Worm (Caenorhabditis elegans) whole organism, L3 larva: ENCODE data around the gene mrpl-12.

Experiments
- aly-2 ChIP-seq: fragments of 150-350 bp; optimal IDR thresholded peaks from 2 replicates; lab custom pipeline; 2014; ENCODE audit warnings: missing biosample characterization, missing genetic modification characterization
- ama-1 ChIP-seq: fragments of 150-350 bp; optimal IDR thresholded peaks from 2 replicates; lab custom pipeline; 2018
- mdl-1 ChIP-seq: fragments of 150-350 bp; optimal IDR thresholded peaks from 2 replicates; lab custom pipeline; 2014; ENCODE audit warnings: missing biosample characterization, missing genetic modification characterization
- nhr-25 ChIP-seq: sonication (generic microtip); optimal IDR thresholded peaks from 2 replicates; lab custom pipeline; 2017; ENCODE audit warnings: missing biosample characterization, missing genetic modification characterization
- nhr-77 ChIP-seq: fragments of 150-350 bp; optimal IDR thresholded peaks from 2 replicates; lab custom pipeline; 2014; ENCODE audit warnings: missing biosample characterization, missing genetic modification characterization
- pqm-1 ChIP-seq: fragments of 150-350 bp; optimal IDR thresholded peaks from 2 replicates; lab custom pipeline; 2017; ENCODE audit warnings: missing biosample characterization, missing genetic modification characterization, inconsistent platforms

DNA sequence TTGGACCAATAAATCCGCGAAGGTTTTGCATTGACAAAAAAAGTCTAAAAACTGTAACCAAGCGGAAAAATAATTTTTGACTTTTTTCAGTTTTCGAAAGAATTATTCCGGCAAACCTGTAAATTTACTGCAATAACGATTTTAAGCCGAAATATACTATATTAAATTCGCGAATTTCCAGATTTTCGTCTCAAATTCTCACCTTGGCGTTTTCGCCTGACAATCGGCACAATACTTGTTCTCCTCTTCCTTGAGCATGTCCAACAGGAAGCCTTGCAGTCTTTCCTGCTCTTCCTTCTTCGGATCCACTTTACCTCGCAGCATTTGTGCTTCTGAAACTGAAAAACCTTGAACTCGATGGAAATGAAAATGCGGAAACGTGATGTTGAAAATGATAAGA, 31.9 kb downstream of the mrpl-12 start, which contains the start of gene smap-1:
- no peak for TF ChIP-seq pqm-1 (tag; lab: Kevin White, UChicago)
- no peak for TF ChIP-seq aly-2 (tag; lab: Kevin White, UChicago)
- TF ChIP-seq ama-1 (lab: Kevin White, UChicago): no peak
- no peak for TF ChIP-seq nhr-77 (tag; lab: Kevin White, UChicago)
- no peak for TF ChIP-seq nhr-25 (tag; lab: Kevin White, UChicago)
- TF ChIP-seq mdl-1 (tag; lab: Kevin White, UChicago): no peak
